Worm (Caenorhabditis elegans) whole organism, late embryonic: ENCODE results near the gene F12D9.2.

Experiments used
- C08G9.2 ChIP-seq: sonication (generic microtip); optimal IDR thresholded peaks from 2 replicates; lab custom pipeline; 2016; ENCODE audit warnings: mild to moderate bottlenecking, missing genetic modification characterization, moderate library complexity, missing compliant biosample characterization
- C38D4.7 ChIP-seq: fragments of 200-800 bp; sonication (Bioruptor generic); optimal IDR thresholded peaks from 2 replicates; lab custom pipeline; 2018; ENCODE audit warnings: mild to moderate bottlenecking, missing genetic modification characterization, moderate library complexity, missing compliant biosample characterization
- F13H6.1 ChIP-seq: sonication (generic microtip); optimal IDR thresholded peaks from 2 replicates; lab custom pipeline; 2016; ENCODE audit warnings: missing genetic modification characterization, missing compliant biosample characterization
- K09A11.1 ChIP-seq: sonication (generic microtip); optimal IDR thresholded peaks from 2 replicates; lab custom pipeline; 2017; ENCODE audit warnings: antibody characterized with exemption, mild to moderate bottlenecking, missing genetic modification characterization, missing compliant biosample characterization; ENCODE audit not compliant: insufficient read depth
- ama-1 ChIP-seq: fragments of 150-350 bp; optimal IDR thresholded peaks from 2 replicates; lab custom pipeline; 2014
- ceh-19 ChIP-seq: fragments of 200-800 bp; sonication (Bioruptor generic); optimal IDR thresholded peaks from 2 replicates; lab custom pipeline; 2018; ENCODE audit warnings: mild to moderate bottlenecking, missing genetic modification characterization, missing compliant biosample characterization
- ceh-2 ChIP-seq: sonication (generic microtip); optimal IDR thresholded peaks from 2 replicates; lab custom pipeline; 2016; ENCODE audit warnings: missing genotype, missing genetic modification characterization, missing compliant biosample characterization
- ceh-22 ChIP-seq: sonication (generic microtip); optimal IDR thresholded peaks from 2 replicates; lab custom pipeline; 2017; ENCODE audit warnings: missing biosample characterization, missing genetic modification characterization
- ceh-30 ChIP-seq: fragments of 150-350 bp; optimal IDR thresholded peaks from 2 replicates; lab custom pipeline; 2014; ENCODE audit warnings: missing biosample characterization, missing genetic modification characterization
- ceh-31 ChIP-seq: sonication (generic microtip); optimal IDR thresholded peaks from 2 replicates; lab custom pipeline; 2016; ENCODE audit warnings: missing genetic modification characterization, missing compliant biosample characterization
- ceh-34 ChIP-seq: sonication (generic microtip); optimal IDR thresholded peaks from 2 replicates; lab custom pipeline; 2016; ENCODE audit warnings: mild to moderate bottlenecking, missing genetic modification characterization, missing compliant biosample characterization
- ceh-6 ChIP-seq: fragments of 200-800 bp; sonication (Bioruptor generic); optimal IDR thresholded peaks from 2 replicates; lab custom pipeline; 2018; ENCODE audit warnings: mild to moderate bottlenecking, missing genetic modification characterization, missing compliant biosample characterization
- che-1 ChIP-seq: sonication (generic microtip); optimal IDR thresholded peaks from 2 replicates; lab custom pipeline; 2016; ENCODE audit warnings: mild to moderate bottlenecking, missing genetic modification characterization, missing compliant biosample characterization
- dmd-4 ChIP-seq: sonication (generic microtip); optimal IDR thresholded peaks from 2 replicates; lab custom pipeline; 2016; ENCODE audit warnings: borderline replicate concordance, missing genetic modification characterization, missing compliant biosample characterization
- elt-2 ChIP-seq: sonication (generic microtip); optimal IDR thresholded peaks from 2 replicates; lab custom pipeline; 2016; ENCODE audit warnings: missing genetic modification reagents, missing genetic modification characterization, missing compliant biosample characterization
- elt-4 ChIP-seq: sonication (generic microtip); optimal IDR thresholded peaks from 2 replicates; lab custom pipeline; 2016; ENCODE audit warnings: missing genetic modification characterization, missing compliant biosample characterization
- fax-1 ChIP-seq: sonication (generic microtip); optimal IDR thresholded peaks from 2 replicates; lab custom pipeline; 2016; ENCODE audit warnings: missing genotype, missing genetic modification characterization, missing compliant biosample characterization
- fkh-6 ChIP-seq: sonication (generic microtip); optimal IDR thresholded peaks from 2 replicates; lab custom pipeline; 2016; ENCODE audit warnings: missing genetic modification characterization, missing compliant biosample characterization
- gmeb-2 ChIP-seq: sonication (generic microtip); optimal IDR thresholded peaks from 2 replicates; lab custom pipeline; 2016; ENCODE audit warnings: missing genetic modification characterization, inconsistent platforms, missing compliant biosample characterization
- hlh-13 ChIP-seq: fragments of 200-800 bp; sonication (Bioruptor generic); optimal IDR thresholded peaks from 2 replicates; lab custom pipeline; 2018; ENCODE audit warnings: mild to moderate bottlenecking, missing genetic modification characterization, missing compliant biosample characterization
- hlh-15 ChIP-seq: sonication (generic microtip); optimal IDR thresholded peaks from 2 replicates; lab custom pipeline; 2016; ENCODE audit warnings: missing genetic modification characterization, missing compliant biosample characterization
- lim-6 ChIP-seq: sonication (generic microtip); optimal IDR thresholded peaks from 2 replicates; lab custom pipeline; 2016; ENCODE audit warnings: missing genetic modification characterization, missing compliant biosample characterization
- nhr-232 ChIP-seq: sonication (generic microtip); optimal IDR thresholded peaks from 2 replicates; lab custom pipeline; 2016; ENCODE audit warnings: missing genetic modification characterization, missing compliant biosample characterization
- npax-4 ChIP-seq: sonication (generic microtip); optimal IDR thresholded peaks from 2 replicates; lab custom pipeline; 2016; ENCODE audit warnings: missing genetic modification characterization, missing compliant biosample characterization
- pag-3 ChIP-seq: sonication (generic microtip); optimal IDR thresholded peaks from 2 replicates; lab custom pipeline; 2016; ENCODE audit warnings: missing compliant biosample characterization, missing genetic modification characterization, borderline replicate concordance
- pat-9 ChIP-seq: fragments of 200-800 bp; sonication (Bioruptor generic); optimal IDR thresholded peaks from 2 replicates; lab custom pipeline; 2018; ENCODE audit warnings: mild to moderate bottlenecking, missing genetic modification characterization, moderate library complexity, missing compliant biosample characterization
- pax-1 ChIP-seq: fragments of 150-350 bp; optimal IDR thresholded peaks from 2 replicates; lab custom pipeline; 2014; ENCODE audit warnings: missing biosample characterization, missing genetic modification characterization
- pha-4 ChIP-seq: fragments of 150-350 bp; optimal IDR thresholded peaks from 2 replicates; lab custom pipeline; 2018; ENCODE audit warnings: missing biosample characterization, missing genetic modification reagents, missing genetic modification characterization
- pqm-1 ChIP-seq: sonication (generic microtip); optimal IDR thresholded peaks from 2 replicates; lab custom pipeline; 2016; ENCODE audit warnings: missing genetic modification characterization, missing compliant biosample characterization
- pros-1 ChIP-seq: fragments of 150-350 bp; optimal IDR thresholded peaks from 2 replicates; lab custom pipeline; 2014; ENCODE audit warnings: missing biosample characterization, missing genetic modification reagents, missing genetic modification characterization
- ref-2 ChIP-seq: sonication (generic microtip); optimal IDR thresholded peaks from 2 replicates; lab custom pipeline; 2016; ENCODE audit warnings: missing genetic modification characterization, missing compliant biosample characterization
- sdc-2 ChIP-seq: sonication (generic microtip); optimal IDR thresholded peaks from 2 replicates; lab custom pipeline; 2016; ENCODE audit warnings: missing genotype, missing genetic modification characterization, missing compliant biosample characterization
- sox-2 ChIP-seq: fragments of 200-800 bp; sonication (Bioruptor generic); IDR thresholded peaks from 2 replicates; pipeline ENCODE4 v1.3.6; 2022; ENCODE audit warnings: missing genetic modification reagents, missing genetic modification characterization, missing compliant biosample characterization
- syd-9 ChIP-seq: sonication (generic microtip); optimal IDR thresholded peaks from 2 replicates; lab custom pipeline; 2016; ENCODE audit warnings: mild to moderate bottlenecking, missing genetic modification characterization, moderate library complexity, missing compliant biosample characterization
- tbx-2 ChIP-seq: sonication (generic microtip); optimal IDR thresholded peaks from 2 replicates; lab custom pipeline; 2016; ENCODE audit warnings: missing genetic modification characterization, missing compliant biosample characterization
- tbx-7 ChIP-seq: sonication (generic microtip); optimal IDR thresholded peaks from 2 replicates; lab custom pipeline; 2016; ENCODE audit warnings: missing genotype, missing genetic modification characterization, missing compliant biosample characterization
- ttx-3 ChIP-seq: sonication (generic microtip); optimal IDR thresholded peaks from 2 replicates; lab custom pipeline; 2016; ENCODE audit warnings: missing genetic modification reagents, missing genetic modification characterization, missing compliant biosample characterization
- unc-3 ChIP-seq, 2 experiments: fragments of 200-800 bp in 1 of 2; sonication (Bioruptor generic) in 1 of 2; sonication (generic microtip) in 1 of 2; conservative IDR thresholded peaks in 1 of 2; optimal IDR thresholded peaks in 1 of 2; 2 replicates each; pipeline versions ENCODE4 v1.3.6 to Lab custom; 2016 to 2022; ENCODE audit warnings: missing compliant biosample characterization in 2 of 2, missing genetic modification characterization in 2 of 2, missing genetic modification reagents in 1 of 2
- unc-42 ChIP-seq: sonication (generic microtip); optimal IDR thresholded peaks from 2 replicates; lab custom pipeline; 2016; ENCODE audit warnings: missing genotype, missing genetic modification characterization, missing compliant biosample characterization
- unc-55 ChIP-seq: sonication (generic microtip); optimal IDR thresholded peaks from 2 replicates; lab custom pipeline; 2017; ENCODE audit warnings: missing biosample characterization, missing genetic modification reagents, missing genetic modification characterization
- unc-86 ChIP-seq: sonication (generic microtip); optimal IDR thresholded peaks from 2 replicates; lab custom pipeline; 2016; ENCODE audit warnings: missing genetic modification characterization, missing compliant biosample characterization
- zip-5 ChIP-seq: sonication (generic microtip); optimal IDR thresholded peaks from 2 replicates; lab custom pipeline; 2016; ENCODE audit warnings: missing genetic modification characterization, missing compliant biosample characterization
- ztf-16 ChIP-seq: sonication (generic microtip); optimal IDR thresholded peaks from 2 replicates; lab custom pipeline; 2017; ENCODE audit warnings: missing genetic modification characterization, missing compliant biosample characterization

The F12D9.2 gene

DNA sequence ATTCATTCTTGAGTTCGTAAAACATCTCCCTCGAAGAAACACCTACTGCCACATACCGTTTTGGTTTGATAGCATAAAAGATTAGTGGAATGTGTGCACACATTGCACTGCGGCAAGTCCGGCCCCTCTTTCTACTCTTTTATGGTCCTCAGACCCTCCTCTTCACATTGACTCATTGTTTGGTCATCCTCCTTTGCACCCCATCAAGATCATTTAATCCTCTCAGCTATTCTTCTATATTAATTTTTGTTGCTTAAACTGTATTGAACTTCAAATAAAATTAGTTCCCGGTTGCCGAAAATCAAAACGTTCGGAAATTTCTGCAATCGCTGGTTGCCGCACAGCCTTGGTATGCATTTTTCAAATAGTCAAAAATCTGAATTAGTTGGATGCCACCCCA is 13.4 kb upstream of the F12D9.2 start, which contains the start of gene rig-1:
TSS of gene rig-1 (plus strand) at position 301 of the 400 bp plus-strand sequence.
- TF ChIP-seq elt-2 (no peak), zip-5 (no peak), unc-3 (GFP tag; conservative IDR thresholded peaks at IDR 0.05; lab: Robert Waterston, UW) (no peak), unc-3 (tag; optimal IDR thresholded peaks at IDR 0.05; lab: Kevin White, UChicago) (no peak), nhr-232 (tag; lab: Kevin White, UChicago) (no peak), K09A11.1 (no peak), C38D4.7 (GFP tag; lab: Kevin White, UChicago) (no peak)

DNA sequence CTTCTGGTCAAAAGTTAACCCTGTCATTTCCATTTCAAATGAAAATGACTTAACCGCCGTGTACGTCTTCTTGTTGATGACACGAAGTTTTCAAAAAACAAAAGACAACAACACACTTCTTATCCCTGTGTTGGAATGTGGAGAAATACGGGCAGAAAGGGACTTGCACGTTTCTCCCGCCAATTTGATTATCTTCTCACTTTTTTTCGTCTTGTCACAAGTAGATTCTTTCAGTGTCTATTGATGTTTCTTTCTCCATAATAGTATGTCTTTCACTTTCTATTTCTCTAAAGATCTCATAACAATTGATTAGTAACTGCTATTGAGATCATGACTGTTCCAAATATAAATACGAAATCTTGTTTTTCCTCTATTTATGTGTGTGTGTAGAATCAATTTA is 12.6 kb upstream of the F12D9.2 start:
- peak; percentile 87 for TF ChIP-seq unc-42 (tag; lab: Kevin White, UChicago)
- TF ChIP-seq lim-6 (tag; lab: Kevin White, UChicago), result no peak

DNA sequence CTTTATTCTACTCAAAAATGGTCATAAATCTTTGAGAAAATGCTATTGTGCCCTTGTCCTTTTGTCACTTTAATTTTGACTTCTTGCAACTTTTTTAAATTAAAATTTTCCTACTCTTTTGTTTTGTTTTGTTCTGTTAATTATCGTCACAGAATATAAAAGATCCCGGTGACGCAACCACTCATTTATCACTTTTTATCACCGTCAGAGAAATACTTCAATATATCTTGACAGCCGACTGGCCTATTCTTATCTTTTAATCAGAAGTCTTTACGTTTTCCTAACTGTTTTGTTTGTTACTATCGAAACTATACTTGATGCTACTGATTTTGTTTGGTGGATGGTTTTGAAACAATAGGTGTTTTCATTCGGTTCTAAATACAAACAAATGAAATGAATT is 9.1 kb upstream of the F12D9.2 start:
- TF ChIP-seq pat-9 (tag; lab: Kevin White, UChicago) (no peak), hlh-15 (tag; lab: Kevin White, UChicago) (no peak), tbx-2 (no peak), tbx-7 (tag; lab: Kevin White, UChicago) (no peak), elt-2 (no peak), ceh-34 (no peak), ama-1 (lab: Kevin White, UChicago) (no peak), syd-9 (no peak), C08G9.2 (tag; lab: Kevin White, UChicago) (no peak), gmeb-2 (tag; lab: Kevin White, UChicago) (no peak), npax-4 (tag; lab: Kevin White, UChicago) (no peak), ceh-2 (tag; lab: Kevin White, UChicago) (no peak)

DNA sequence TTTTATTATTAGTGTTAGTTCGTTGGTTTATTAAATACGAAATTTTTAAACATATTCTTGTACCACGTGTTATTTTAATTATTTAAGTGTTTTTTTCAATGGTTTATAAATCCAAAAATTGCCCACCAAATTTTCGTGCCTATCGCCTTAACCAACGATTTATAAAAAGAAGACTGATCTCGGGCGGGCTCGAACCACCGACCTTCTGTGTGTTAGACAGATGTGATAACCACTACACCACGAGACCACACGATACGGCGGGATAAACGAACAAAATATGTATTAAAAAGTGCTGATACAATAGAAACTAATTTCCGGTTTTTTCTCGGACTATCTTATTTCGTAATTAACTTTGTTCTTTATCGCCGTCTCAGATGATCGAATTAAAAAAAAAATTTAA is 3.6 kb upstream of the F12D9.2 start:
- TF ChIP-seq elt-4, result no peak
- TF ChIP-seq elt-2, result peak; percentile 0
- no peak for TF ChIP-seq F13H6.1 (tag; lab: Kevin White, UChicago)
- no peak for TF ChIP-seq pqm-1 (tag; lab: Kevin White, UChicago)
- peak; percentile 31 for TF ChIP-seq che-1
- TF ChIP-seq ref-2 (tag; lab: Kevin White, UChicago), result no peak
- TF ChIP-seq C38D4.7 (GFP tag; lab: Kevin White, UChicago), result peak; percentile 18
- TF ChIP-seq, all 69 proteins: peak for 3

DNA sequence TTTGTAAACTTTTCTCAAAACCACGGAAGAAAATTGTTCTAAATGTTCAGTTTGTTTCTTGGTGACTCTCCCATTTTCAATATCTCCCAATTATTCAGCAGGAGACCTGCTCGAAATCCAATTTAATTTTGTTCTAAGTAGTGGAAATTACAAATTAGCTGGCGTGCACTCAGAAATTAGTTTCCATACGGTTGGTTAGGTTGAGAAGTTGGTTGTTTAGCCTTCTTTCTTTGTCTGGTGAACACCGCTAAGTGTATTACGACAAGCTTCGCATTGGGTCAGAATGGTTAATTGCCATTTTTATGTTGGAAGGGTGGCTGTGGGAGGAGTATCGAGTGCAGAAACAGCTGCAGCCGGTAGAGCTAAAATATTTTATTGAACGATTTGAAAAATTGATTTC is 1.7 kb upstream of the F12D9.2 start:
- TF ChIP-seq hlh-13 (GFP tag; lab: Kevin White, UChicago), result no peak
- no peak for TF ChIP-seq pax-1 (tag; lab: Kevin White, UChicago)
- peak; percentile 20 for TF ChIP-seq ceh-31 (tag; lab: Kevin White, UChicago)
- TF ChIP-seq ttx-3 (tag; lab: Kevin White, UChicago), result no peak
- TF ChIP-seq lim-6 (tag; lab: Kevin White, UChicago), result no peak
- no peak for TF ChIP-seq pha-4 (tag; lab: Kevin White, UChicago)
- TF ChIP-seq dmd-4 (tag; lab: Kevin White, UChicago), result no peak
- no peak for TF ChIP-seq ztf-16 (tag; lab: Kevin White, UChicago)
- no peak for TF ChIP-seq ceh-30 (tag; lab: Kevin White, UChicago)
- TF ChIP-seq unc-42 (tag; lab: Kevin White, UChicago), result peak; percentile 90

DNA sequence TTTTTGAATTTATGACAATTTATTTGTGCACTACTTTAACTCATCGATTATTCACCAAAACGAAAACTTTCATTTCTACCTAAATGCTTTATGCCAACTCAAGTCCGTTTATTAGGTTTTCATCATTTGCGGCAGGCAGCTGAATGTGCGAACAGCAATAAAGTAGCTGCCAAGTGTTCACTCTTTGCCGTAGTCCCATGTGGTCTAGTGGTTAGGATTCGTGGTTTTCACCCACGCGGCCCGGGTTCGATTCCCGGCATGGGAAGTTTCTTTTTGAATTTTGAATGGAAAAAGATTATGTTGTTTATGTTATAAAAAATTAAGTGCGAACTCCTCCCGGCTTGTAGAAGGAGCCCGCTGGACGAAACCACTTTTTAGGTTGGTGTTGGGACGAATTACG is 610 bp downstream of the F12D9.2 start:
- peak; percentile 67 for TF ChIP-seq unc-86 (tag; lab: Kevin White, UChicago)
- peak; percentile 78 for TF ChIP-seq ceh-6 (GFP tag; lab: Kevin White, UChicago)
- TF ChIP-seq ceh-22 (tag; lab: Kevin White, UChicago), result no peak
- TF ChIP-seq unc-55 (GFP tag; lab: Kevin White, UChicago), result no peak
- TF ChIP-seq sox-2 (GFP tag; lab: Robert Waterston, UW), result peak; percentile 66
- peak; percentile 59 for TF ChIP-seq fax-1 (tag; lab: Kevin White, UChicago)
- no peak for TF ChIP-seq ceh-31 (tag; lab: Kevin White, UChicago)
- TF ChIP-seq tbx-2, result peak; percentile 54
- no peak for TF ChIP-seq pag-3 (tag; lab: Kevin White, UChicago)
- peak; percentile 66 for TF ChIP-seq ztf-16 (tag; lab: Kevin White, UChicago)
- peak; percentile 76 for TF ChIP-seq sdc-2
- peak; percentile 31 for TF ChIP-seq ceh-34
- TF ChIP-seq ceh-19 (GFP tag; lab: Kevin White, UChicago), result peak; percentile 62
- TF ChIP-seq C38D4.7 (GFP tag; lab: Kevin White, UChicago), result peak; percentile 64
- TF ChIP-seq pros-1 (tag; lab: Kevin White, UChicago), result no peak
- no peak for TF ChIP-seq dmd-4 (tag; lab: Kevin White, UChicago)
- TF ChIP-seq unc-42 (tag; lab: Kevin White, UChicago), result peak; percentile 30
- peak; percentile 13 for TF ChIP-seq fkh-6 (tag; lab: Kevin White, UChicago)
